Worm (Caenorhabditis elegans) whole organism, L2 larva: Measurements from ENCODE around the gene nspf-3.

Experiments used
- ZK546.5 ChIP-seq: sonication (generic microtip); optimal IDR thresholded peaks from 2 replicates; lab custom pipeline; 2017; ENCODE audit warnings: missing biosample characterization, missing genetic modification characterization
- lin-13 ChIP-seq: fragments of 150-350 bp; optimal IDR thresholded peaks from 2 replicates; lab custom pipeline; 2014; ENCODE audit warnings: missing biosample characterization, missing genetic modification reagents, missing genetic modification characterization
- nhr-77 ChIP-seq: fragments of 150-350 bp; optimal IDR thresholded peaks from 2 replicates; lab custom pipeline; 2014; ENCODE audit warnings: missing biosample characterization, missing genetic modification characterization
- unc-62 ChIP-seq: fragments of 150-350 bp; optimal IDR thresholded peaks from 2 replicates; lab custom pipeline; 2014; ENCODE audit warnings: missing biosample characterization, missing genetic modification reagents, missing genetic modification characterization

DNA sequence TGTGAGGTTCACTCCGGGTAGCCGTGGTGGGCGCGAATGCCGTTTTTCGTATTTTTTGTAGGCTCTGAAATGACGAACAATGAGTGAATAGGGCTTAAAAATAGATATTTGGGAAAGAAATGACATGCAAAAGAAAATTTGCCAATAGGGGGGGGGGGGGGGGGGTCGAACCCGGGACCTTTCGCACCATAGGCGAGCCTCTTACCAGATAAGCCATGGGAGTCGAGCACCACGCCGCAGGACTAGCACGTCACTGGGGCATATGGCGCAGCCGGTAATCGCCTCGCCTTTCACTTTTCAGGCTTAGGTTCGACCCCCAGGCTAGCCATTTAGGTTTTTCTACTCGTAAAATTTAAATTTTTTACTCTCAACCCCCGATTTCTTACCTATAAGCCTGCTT is 29.2 kb upstream of the nspf-3 start:
- TF ChIP-seq unc-62 (no peak), lin-13 (GFP tag; lab: Kevin White, UChicago) (no peak), nhr-77 (tag; lab: Kevin White, UChicago) (no peak), ZK546.5 (tag; lab: Kevin White, UChicago) (no peak)
